Fruit fly (Drosophila melanogaster) whole organism, prepupa: ENCODE data around the gene VhaAC39-2.

Source experiments
- Blimp-1 ChIP-seq: fragments of 200-800 bp; sonication (Bioruptor generic); optimal IDR thresholded peaks from 3 replicates; lab custom pipeline; 2017; ENCODE audit warnings: missing biosample characterization, missing genetic modification characterization, mild to moderate bottlenecking, moderate library complexity, missing genetic modification reagents
- CG10669 ChIP-seq: fragments of 200-800 bp; sonication (Bioruptor generic); optimal IDR thresholded peaks from 3 replicates; lab custom pipeline; 2018; ENCODE audit warnings: missing biosample characterization, mild to moderate bottlenecking, missing genetic modification characterization, moderate library complexity
- CG11294 ChIP-seq: fragments of 200-800 bp; sonication (Bioruptor generic); IDR thresholded peaks from 2 replicates; pipeline ENCODE4 v1.3.6; 2022; ENCODE audit warnings: missing biosample characterization, missing genetic modification characterization
- CG11762 ChIP-seq: fragments of 200-800 bp; sonication (Bioruptor generic); optimal IDR thresholded peaks from 3 replicates; lab custom pipeline; 2016; ENCODE audit warnings: missing biosample characterization, missing genetic modification characterization; ENCODE audit not compliant: insufficient read depth
- CG15336 ChIP-seq: fragments of 200-800 bp; sonication (Bioruptor generic); IDR thresholded peaks from 2 replicates; pipeline ENCODE4 v1.3.6; 2022; ENCODE audit warnings: missing biosample characterization, missing genetic modification characterization
- CG16779 ChIP-seq: fragments of 200-800 bp; sonication (Bioruptor generic); optimal IDR thresholded peaks from 3 replicates; lab custom pipeline; 2017; ENCODE audit warnings: missing biosample characterization, mild to moderate bottlenecking, missing genetic modification characterization
- CG3032 ChIP-seq: fragments of 200-800 bp; optimal IDR thresholded peaks from 2 replicates; lab custom pipeline; 2019; ENCODE audit warnings: missing biosample characterization, mild to moderate bottlenecking, missing genetic modification characterization, moderate library complexity
- CG31627 ChIP-seq: fragments of 200-800 bp; sonication (Bioruptor generic); optimal IDR thresholded peaks from 3 replicates; lab custom pipeline; 2016; ENCODE audit warnings: missing biosample characterization, missing genetic modification characterization
- CG32006 ChIP-seq: fragments of 200-800 bp; sonication (Bioruptor generic); optimal IDR thresholded peaks from 3 replicates; lab custom pipeline; 2017; ENCODE audit warnings: missing biosample characterization, mild to moderate bottlenecking, missing genetic modification characterization
- CG3919 ChIP-seq: fragments of 200-800 bp; sonication (Bioruptor generic); optimal IDR thresholded peaks from 3 replicates; lab custom pipeline; 2016; ENCODE audit warnings: missing biosample characterization, missing genetic modification characterization
- CG6163 ChIP-seq: fragments of 200-800 bp; sonication (Bioruptor generic); IDR thresholded peaks from 3 replicates; pipeline ENCODE4 v1.3.6; 2022; ENCODE audit warnings: missing biosample characterization, missing genetic modification characterization
- CG6276 ChIP-seq: fragments of 200-800 bp; sonication (Bioruptor generic); optimal IDR thresholded peaks from 2 replicates; lab custom pipeline; 2017; ENCODE audit warnings: missing biosample characterization, mild to moderate bottlenecking, missing genetic modification characterization
- CG6792 ChIP-seq: fragments of 200-800 bp; sonication (Bioruptor generic); optimal IDR thresholded peaks from 3 replicates; lab custom pipeline; 2016; ENCODE audit warnings: missing biosample characterization, missing genetic modification characterization
- CG6854 ChIP-seq: fragments of 200-800 bp; sonication (Bioruptor generic); optimal IDR thresholded peaks from 2 replicates; lab custom pipeline; 2017; ENCODE audit warnings: missing biosample characterization, mild to moderate bottlenecking, missing genetic modification characterization
- CG7368 ChIP-seq: fragments of 200-800 bp; sonication (Bioruptor generic); optimal IDR thresholded peaks from 3 replicates; lab custom pipeline; 2016; ENCODE audit warnings: missing biosample characterization, missing genetic modification characterization
- CG8119 ChIP-seq: fragments of 200-800 bp; sonication (Bioruptor generic); IDR thresholded peaks from 3 replicates; pipeline ENCODE4 v1.3.6; 2022; ENCODE audit warnings: missing biosample characterization, missing genetic modification characterization
- CG8632 ChIP-seq: fragments of 200-800 bp; sonication (Bioruptor generic); optimal IDR thresholded peaks from 3 replicates; lab custom pipeline; 2016; ENCODE audit warnings: missing biosample characterization, missing genetic modification characterization
- Eip78C ChIP-seq: fragments of 200-800 bp; sonication (Bioruptor generic); peaks from one replicate; lab custom pipeline; 2016; ENCODE audit warnings: missing biosample characterization, missing genetic modification characterization
- Eip93F ChIP-seq: fragments of 200-800 bp; sonication (Bioruptor generic); optimal IDR thresholded peaks from 2 replicates; lab custom pipeline; 2016; ENCODE audit warnings: missing biosample characterization, mild to moderate bottlenecking, missing genetic modification characterization
- Ets21C ChIP-seq: fragments of 200-800 bp; sonication (Bioruptor generic); optimal IDR thresholded peaks from 3 replicates; lab custom pipeline; 2016; ENCODE audit warnings: missing biosample characterization, missing genetic modification characterization
- Ets96B ChIP-seq: fragments of 200-800 bp; optimal IDR thresholded peaks from 2 replicates; lab custom pipeline; 2019; ENCODE audit warnings: missing biosample characterization, mild to moderate bottlenecking, missing genetic modification characterization, moderate library complexity
- Gug ChIP-seq: fragments of 200-800 bp; sonication (Bioruptor generic); IDR thresholded peaks from 2 replicates; pipeline ENCODE4 v1.3.6; 2022; ENCODE audit warnings: missing biosample characterization, missing genetic modification characterization
- Hr4 ChIP-seq: fragments of 200-800 bp; sonication (Bioruptor generic); optimal IDR thresholded peaks from 3 replicates; lab custom pipeline; 2016; ENCODE audit warnings: missing biosample characterization, missing genetic modification characterization
- Lpt ChIP-seq: fragments of 200-800 bp; sonication (Bioruptor generic); optimal IDR thresholded peaks from 3 replicates; lab custom pipeline; 2016; ENCODE audit warnings: missing biosample characterization, missing genetic modification characterization
- OdsH ChIP-seq: fragments of 200-800 bp; sonication (Bioruptor generic); optimal IDR thresholded peaks from 3 replicates; lab custom pipeline; 2016; ENCODE audit warnings: missing biosample characterization, missing genetic modification characterization
- Sox14 ChIP-seq: fragments of 200-800 bp; sonication (Bioruptor generic); optimal IDR thresholded peaks from 3 replicates; lab custom pipeline; 2016; ENCODE audit warnings: missing biosample characterization, missing genetic modification characterization
- Sox15 ChIP-seq: fragments of 200-800 bp; sonication (Bioruptor generic); optimal IDR thresholded peaks from 3 replicates; lab custom pipeline; 2016; ENCODE audit warnings: missing biosample characterization, missing genetic modification characterization
- achi ChIP-seq: fragments of 200-800 bp; sonication (Bioruptor generic); optimal IDR thresholded peaks from 3 replicates; lab custom pipeline; 2016; ENCODE audit warnings: missing biosample characterization, missing genetic modification characterization
- acj6 ChIP-seq: fragments of 200-800 bp; sonication (Bioruptor generic); optimal IDR thresholded peaks from 3 replicates; lab custom pipeline; 2016; ENCODE audit warnings: missing biosample characterization, missing genetic modification characterization
- dac ChIP-seq: fragments of 200-800 bp; sonication (Bioruptor generic); optimal IDR thresholded peaks from 2 replicates; lab custom pipeline; 2017; ENCODE audit warnings: missing biosample characterization, mild to moderate bottlenecking, missing genetic modification characterization
- dsx ChIP-seq: fragments of 200-800 bp; optimal IDR thresholded peaks from 3 replicates; lab custom pipeline; 2019; ENCODE audit warnings: missing biosample characterization, mild to moderate bottlenecking, missing genetic modification characterization, moderate library complexity; ENCODE audit not compliant: poor library complexity, severe bottlenecking
- eg ChIP-seq: fragments of 200-800 bp; sonication (Bioruptor generic); IDR thresholded peaks from 3 replicates; pipeline ENCODE4 v1.3.6; 2022; ENCODE audit warnings: missing biosample characterization, missing genetic modification characterization
- esn ChIP-seq: fragments of 200-800 bp; sonication (Bioruptor generic); optimal IDR thresholded peaks from 2 replicates; lab custom pipeline; 2016; ENCODE audit warnings: missing biosample characterization, mild to moderate bottlenecking, missing genetic modification characterization, moderate library complexity
- fd85E ChIP-seq: fragments of 200-800 bp; sonication (Bioruptor generic); optimal IDR thresholded peaks from 3 replicates; lab custom pipeline; 2016; ENCODE audit warnings: missing biosample characterization, missing genetic modification characterization
- fkh ChIP-seq: fragments of 200-800 bp; sonication (Bioruptor generic); optimal IDR thresholded peaks from 3 replicates; lab custom pipeline; 2017; ENCODE audit warnings: missing biosample characterization, mild to moderate bottlenecking, missing genetic modification characterization, moderate library complexity
- lz ChIP-seq: fragments of 200-800 bp; sonication (Bioruptor generic); optimal IDR thresholded peaks from 3 replicates; lab custom pipeline; 2016; ENCODE audit warnings: missing biosample characterization, missing genetic modification characterization
- pdm3 ChIP-seq: fragments of 200-800 bp; sonication (Bioruptor generic); optimal IDR thresholded peaks from 3 replicates; lab custom pipeline; 2016; ENCODE audit warnings: missing biosample characterization, missing genetic modification characterization
- spab ChIP-seq: fragments of 200-800 bp; sonication (Bioruptor generic); optimal IDR thresholded peaks from 2 replicates; lab custom pipeline; 2017; ENCODE audit warnings: missing biosample characterization, mild to moderate bottlenecking, missing genetic modification characterization, missing genetic modification reagents
- ss ChIP-seq, 2 experiments: fragments of 200-800 bp; sonication (Bioruptor generic); optimal IDR thresholded peaks; 2 replicates in 1 of 2; 3 replicates in 1 of 2; lab custom pipeline; 2017 to 2018; ENCODE audit warnings: mild to moderate bottlenecking in 2 of 2, missing biosample characterization in 2 of 2, missing genetic modification characterization in 2 of 2, moderate library complexity in 1 of 2
- svp ChIP-seq: fragments of 200-800 bp; sonication (Bioruptor generic); peaks from one replicate; lab custom pipeline; 2016; ENCODE audit warnings: missing biosample characterization, missing genetic modification characterization
- topi ChIP-seq: fragments of 200-800 bp; sonication (Bioruptor generic); optimal IDR thresholded peaks from 3 replicates; lab custom pipeline; 2016; ENCODE audit warnings: missing biosample characterization, missing genetic modification characterization
- vri ChIP-seq: fragments of 200-800 bp; sonication (Bioruptor generic); optimal IDR thresholded peaks from 3 replicates; lab custom pipeline; 2016; ENCODE audit warnings: missing biosample characterization, mild to moderate bottlenecking, missing genetic modification characterization

The VhaAC39-2 gene

dm6 chr3R:23201122-23201521 is 42.0 kb upstream of the VhaAC39-2 start (continued):
- TF ChIP-seq CG6792 (GFP tag; lab: Kevin White, UChicago) (peak; percentile 15), Ets21C (GFP tag; lab: Kevin White, UChicago) (no peak), Hr4 (no peak), Sox15 (no peak), Eip93F (GFP tag; lab: Kevin White, UChicago) (no peak), CG11294 (GFP tag; lab: Robert Waterston, UW) (no peak), acj6 (GFP tag; lab: Kevin White, UChicago) (no peak), ss (GFP tag; optimal IDR thresholded peaks at IDR 0.05; lab: Kevin White, UChicago) (peak; percentile 61 to 67), fd85E (GFP tag; lab: Kevin White, UChicago) (no peak), esn (GFP tag; lab: Kevin White, UChicago) (peak; percentile 49), vri (peak; percentile 14), Sox14 (GFP tag; lab: Kevin White, UChicago) (peak; percentile 78), eg (GFP tag; lab: Robert Waterston, UW) (peak; percentile 63; the same call in 1 of the 3 replicates)

dm6 chr3R:23195711-23196110 is 36.6 kb upstream of the VhaAC39-2 start:
- no peak for TF ChIP-seq CG7368 (GFP tag; lab: Kevin White, UChicago)
- no peak for TF ChIP-seq Hr4
- TF ChIP-seq Lpt (GFP tag; lab: Kevin White, UChicago): no peak
- no peak for TF ChIP-seq pdm3 (GFP tag; lab: Kevin White, UChicago)
- TF ChIP-seq fkh (GFP tag; lab: Kevin White, UChicago): no peak
- TF ChIP-seq CG6854 (GFP tag; lab: Kevin White, UChicago): no peak
- no peak for TF ChIP-seq CG16779 (tag; lab: Kevin White, UChicago)
- TF ChIP-seq spab: no peak
- TF ChIP-seq achi (GFP tag; lab: Kevin White, UChicago): no peak
- TF ChIP-seq CG31627 (GFP tag; lab: Kevin White, UChicago): no peak
- no peak for TF ChIP-seq CG11294 (GFP tag; lab: Robert Waterston, UW)
- no peak for TF ChIP-seq esn (GFP tag; lab: Kevin White, UChicago)
- no peak for TF ChIP-seq Ets96B (tag; lab: Kevin White, UChicago)
- no peak for TF ChIP-seq svp
- TF ChIP-seq Eip78C (GFP tag; lab: Kevin White, UChicago): no peak
- TF ChIP-seq CG8119 (GFP tag; lab: Robert Waterston, UW): no peak
- no peak for TF ChIP-seq eg (GFP tag; lab: Robert Waterston, UW)

dm6 chr3R:23193400-23193799 is 34.3 kb upstream of the VhaAC39-2 start:
- TF ChIP-seq ss (GFP tag; optimal IDR thresholded peaks at IDR 0.05; lab: Kevin White, UChicago): peak in 1 of 2 experiments; percentile 41
- TF ChIP-seq CG6163 (GFP tag; lab: Robert Waterston, UW): no peak
- TF ChIP-seq fkh (GFP tag; lab: Kevin White, UChicago): peak; percentile 63
- TF ChIP-seq Gug: no peak

- TF ChIP-seq Gug (no peak), Blimp-1 (GFP tag; lab: Kevin White, UChicago) (no peak), svp (peak; percentile 97), CG11762 (GFP tag; lab: Kevin White, UChicago) (no peak), dac (GFP tag; lab: Kevin White, UChicago) (no peak)
Observed at dm6 chr3R:23192984-23193383, 33.9 kb upstream of the VhaAC39-2 start.

dm6 chr3R:23191108-23191771 is 32.1 kb upstream of the VhaAC39-2 start:
- TF ChIP-seq CG32006 (GFP tag; lab: Kevin White, UChicago) (peak; percentile 12), Hr4 (no peak), CG10669 (GFP tag; lab: Kevin White, UChicago) (peak; percentile 37), dsx (peak; percentile 15), Eip93F (GFP tag; lab: Kevin White, UChicago) (peak; percentile 57), Ets96B (tag; lab: Kevin White, UChicago) (peak; percentile 32), CG16779 (tag; lab: Kevin White, UChicago) (no peak), achi (GFP tag; lab: Kevin White, UChicago) (peak; percentile 10), CG8632 (peak; percentile 21), CG6792 (GFP tag; lab: Kevin White, UChicago) (peak; percentile 38), Eip78C (GFP tag; lab: Kevin White, UChicago) (peak; percentile 80), lz (GFP tag; lab: Kevin White, UChicago) (peak; percentile 70), esn (GFP tag; lab: Kevin White, UChicago) (peak; percentile 65), CG3032 (tag; lab: Kevin White, UChicago) (peak; percentile 2), CG3919 (peak; percentile 62), ss (GFP tag; optimal IDR thresholded peaks at IDR 0.05; lab: Kevin White, UChicago) (no peak), CG6276 (GFP tag; lab: Kevin White, UChicago) (no peak), topi (GFP tag; lab: Kevin White, UChicago) (peak; percentile 59), OdsH (GFP tag; lab: Kevin White, UChicago) (peak; percentile 12), CG15336 (GFP tag; lab: Robert Waterston, UW) (peak; percentile 39; the same call in 1 of the 2 replicates)
